Worm (Caenorhabditis elegans): ENCODE results near the gene R13A5.11.
"Not testable (repeated sequence)": the region's sequence is repeated elsewhere in the genome, so short reads cannot be mapped to it uniquely, and the experiment has no call there.

DNA sequence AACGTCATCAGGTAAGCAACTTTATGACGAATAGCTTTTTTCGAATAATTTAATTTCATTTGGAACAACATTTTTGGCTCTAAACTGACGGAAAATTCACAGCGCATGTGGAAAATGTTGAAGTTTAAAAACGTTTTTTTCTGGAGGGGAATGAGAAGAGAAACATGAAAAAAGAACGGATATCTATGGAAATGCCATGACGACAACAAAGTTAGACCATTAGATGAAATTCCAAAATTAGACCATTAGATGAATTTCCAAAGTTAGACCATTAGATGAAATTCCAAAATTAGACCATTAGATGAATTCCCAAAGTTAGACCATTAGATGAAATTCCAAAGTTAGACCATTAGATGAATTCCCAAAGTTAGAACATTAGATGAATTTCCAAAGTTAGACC is 1.3 kb upstream of the R13A5.11 start, which contains the start of gene Y80D4G.2:
- TF ChIP-seq fos-1 (tag; optimal IDR thresholded peaks at IDR 0.05); blmp-1 (tag; optimal IDR thresholded peaks at IDR 0.05; ENCODE audit: insufficient read depth); ama-1 (optimal IDR thresholded peaks at IDR 0.05); lin-39 (tag; optimal IDR thresholded peaks at IDR 0.05); mdl-1 (tag; optimal IDR thresholded peaks at IDR 0.05): not testable (repeated sequence)

All from whole organism, L2 larva.